Worm (Caenorhabditis elegans) whole organism, L3 larva: ENCODE results near the gene K12H6.10.

Source experiments
- R02D3.7 ChIP-seq: fragments of 150-350 bp; optimal IDR thresholded peaks from 2 replicates; lab custom pipeline; 2014; ENCODE audit warnings: missing biosample characterization, missing genetic modification characterization
- ZK546.5 ChIP-seq: sonication (generic microtip); optimal IDR thresholded peaks from 2 replicates; lab custom pipeline; 2017; ENCODE audit warnings: missing biosample characterization, missing genetic modification characterization
- aly-2 ChIP-seq: fragments of 150-350 bp; optimal IDR thresholded peaks from 2 replicates; lab custom pipeline; 2014; ENCODE audit warnings: missing biosample characterization, missing genetic modification characterization
- ama-1 ChIP-seq: fragments of 150-350 bp; optimal IDR thresholded peaks from 2 replicates; lab custom pipeline; 2018
- ceh-16 ChIP-seq: sonication (generic microtip); optimal IDR thresholded peaks from 2 replicates; lab custom pipeline; 2017; ENCODE audit warnings: missing biosample characterization, missing genetic modification characterization
- ceh-28 ChIP-seq: fragments of 150-350 bp; optimal IDR thresholded peaks from 2 replicates; lab custom pipeline; 2014; ENCODE audit warnings: missing biosample characterization, missing genetic modification reagents, missing genetic modification characterization
- ceh-82 ChIP-seq: fragments of 150-350 bp; optimal IDR thresholded peaks from 2 replicates; lab custom pipeline; 2014; ENCODE audit warnings: missing biosample characterization, missing genetic modification characterization
- ceh-9 ChIP-seq: sonication (generic microtip); optimal IDR thresholded peaks from 2 replicates; lab custom pipeline; 2018; ENCODE audit warnings: missing biosample characterization, missing genetic modification characterization
- daf-12 ChIP-seq: fragments of 150-350 bp; optimal IDR thresholded peaks from 2 replicates; lab custom pipeline; 2014; ENCODE audit warnings: missing biosample characterization, missing genetic modification reagents, missing genetic modification characterization
- egl-27 ChIP-seq: sonication (generic microtip); optimal IDR thresholded peaks from 4 replicates; lab custom pipeline; 2017; ENCODE audit warnings: missing biosample characterization, missing genetic modification reagents, missing genetic modification characterization
- egl-5 ChIP-seq: fragments of 150-350 bp; optimal IDR thresholded peaks from 2 replicates; lab custom pipeline; 2017; ENCODE audit warnings: missing biosample characterization, missing genetic modification reagents, missing genetic modification characterization, inconsistent platforms
- elt-2 ChIP-seq: sonication (generic microtip); optimal IDR thresholded peaks from 2 replicates; lab custom pipeline; 2016; ENCODE audit warnings: missing genetic modification reagents, mild to moderate bottlenecking, missing genetic modification characterization, missing compliant biosample characterization
- elt-3 ChIP-seq, 3 experiments: fragments of 150-350 bp in 1 of 3; sonication (generic microtip) in 2 of 3; optimal IDR thresholded peaks; 2 replicates in 2 of 3; 4 replicates in 1 of 3; lab custom pipeline; 2014 to 2017; ENCODE audit warnings: missing biosample characterization in 3 of 3, missing genetic modification characterization in 3 of 3
- eor-1 ChIP-seq, 2 experiments: fragments of 150-350 bp; optimal IDR thresholded peaks; 2 replicates each; lab custom pipeline; 2014 to 2018; ENCODE audit warnings: missing biosample characterization in 2 of 2, missing genetic modification characterization in 2 of 2
- fkh-10 ChIP-seq: sonication (generic microtip); optimal IDR thresholded peaks from 2 replicates; lab custom pipeline; 2017; ENCODE audit warnings: missing biosample characterization, missing genetic modification reagents, missing genetic modification characterization
- fkh-2 ChIP-seq: fragments of 150-350 bp; optimal IDR thresholded peaks from 2 replicates; lab custom pipeline; 2014; ENCODE audit warnings: missing biosample characterization, missing genetic modification reagents, missing genetic modification characterization
- hmg-11 ChIP-seq: sonication (generic microtip); optimal IDR thresholded peaks from 2 replicates; lab custom pipeline; 2016; ENCODE audit warnings: missing genetic modification characterization, missing compliant biosample characterization
- jun-1 ChIP-seq: fragments of 150-350 bp; optimal IDR thresholded peaks from 2 replicates; lab custom pipeline; 2014; ENCODE audit warnings: missing biosample characterization, missing genetic modification reagents, missing genetic modification characterization
- lin-15B ChIP-seq: fragments of 150-350 bp; optimal IDR thresholded peaks from 2 replicates; lab custom pipeline; 2014; ENCODE audit warnings: missing biosample characterization, missing genetic modification characterization
- lin-39 ChIP-seq: fragments of 150-350 bp; optimal IDR thresholded peaks from 2 replicates; lab custom pipeline; 2018; ENCODE audit warnings: missing biosample characterization, missing genetic modification reagents, missing genetic modification characterization
- mdl-1 ChIP-seq: fragments of 150-350 bp; optimal IDR thresholded peaks from 2 replicates; lab custom pipeline; 2014; ENCODE audit warnings: missing biosample characterization, missing genetic modification characterization
- mml-1 ChIP-seq: fragments of 150-350 bp; sonication (generic microtip); optimal IDR thresholded peaks from 3 replicates; lab custom pipeline; 2014; ENCODE audit warnings: missing biosample characterization, missing genetic modification characterization
- nhr-11 ChIP-seq: fragments of 150-350 bp; optimal IDR thresholded peaks from 2 replicates; lab custom pipeline; 2014; ENCODE audit warnings: missing biosample characterization, missing genetic modification characterization
- nhr-12 ChIP-seq: fragments of 150-350 bp; optimal IDR thresholded peaks from 2 replicates; lab custom pipeline; 2014; ENCODE audit warnings: missing biosample characterization, missing genetic modification characterization
- nhr-237 ChIP-seq: fragments of 150-350 bp; optimal IDR thresholded peaks from 2 replicates; lab custom pipeline; 2014; ENCODE audit warnings: missing biosample characterization, missing genetic modification characterization
- nhr-28 ChIP-seq: fragments of 150-350 bp; optimal IDR thresholded peaks from 2 replicates; lab custom pipeline; 2014; ENCODE audit warnings: missing biosample characterization, missing genetic modification characterization
- nhr-67 ChIP-seq: fragments of 150-350 bp; optimal IDR thresholded peaks from 2 replicates; lab custom pipeline; 2014; ENCODE audit warnings: missing biosample characterization, missing genetic modification characterization
- nhr-76 ChIP-seq: fragments of 150-350 bp; sonication (generic microtip); optimal IDR thresholded peaks from 5 replicates; lab custom pipeline; 2014; ENCODE audit warnings: missing biosample characterization, missing genetic modification characterization
- pha-4 ChIP-seq: fragments of 150-350 bp; optimal IDR thresholded peaks from 2 replicates; lab custom pipeline; 2014; ENCODE audit warnings: missing biosample characterization, missing genetic modification reagents, missing genetic modification characterization
- pqm-1 ChIP-seq: fragments of 150-350 bp; optimal IDR thresholded peaks from 2 replicates; lab custom pipeline; 2017; ENCODE audit warnings: missing biosample characterization, missing genetic modification characterization, inconsistent platforms
- snpc-4 ChIP-seq: fragments of 150-350 bp; optimal IDR thresholded peaks from 2 replicates; lab custom pipeline; 2014; ENCODE audit warnings: missing biosample characterization, missing genetic modification characterization
- tbx-2 ChIP-seq: sonication (generic microtip); optimal IDR thresholded peaks from 2 replicates; lab custom pipeline; 2016; ENCODE audit warnings: mild to moderate bottlenecking, missing genetic modification characterization, missing compliant biosample characterization
- unc-62 ChIP-seq: fragments of 150-350 bp; sonication (generic microtip); optimal IDR thresholded peaks from 4 replicates; lab custom pipeline; 2014; ENCODE audit warnings: missing biosample characterization, missing genetic modification reagents, missing genetic modification characterization

K12H6.10 gene

ce11 chrII:2779253-2779652 is 43.4 kb upstream of the K12H6.10 start, which contains the start of gene F08D12.3:
Gene F08D12.3, plus strand, starts transcription at chrII:2779553.
- no peak for TF ChIP-seq lin-39

DNA sequence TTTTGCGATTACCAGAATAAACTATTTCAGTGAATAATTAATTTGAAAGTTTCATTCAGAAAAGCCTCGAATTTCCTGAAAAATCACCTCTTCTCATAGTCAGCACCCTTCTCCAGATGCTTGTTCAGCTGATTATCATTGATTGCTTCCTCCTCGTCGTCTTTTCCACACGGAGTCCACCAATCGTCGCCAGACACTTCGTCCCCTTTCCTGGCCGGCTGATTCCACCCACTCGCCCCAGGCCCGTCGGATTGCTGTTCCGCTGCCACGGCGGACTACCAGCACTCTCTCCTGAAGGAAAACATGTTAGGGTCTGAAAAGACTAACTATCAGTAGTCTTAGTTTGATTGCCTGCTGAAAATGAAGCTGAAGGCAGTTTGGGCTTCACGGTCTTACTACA is 41.9 kb upstream of the K12H6.10 start:
- TF ChIP-seq egl-5 (tag; lab: Kevin White, UChicago), result no peak
- no peak for TF ChIP-seq pha-4
- no peak for TF ChIP-seq jun-1 (tag; lab: Kevin White, UChicago)
- no peak for TF ChIP-seq ceh-82 (tag; lab: Kevin White, UChicago)
- TF ChIP-seq mml-1, result no peak
- TF ChIP-seq fkh-2, result no peak
- TF ChIP-seq R02D3.7 (tag; lab: Kevin White, UChicago), result no peak
- TF ChIP-seq mdl-1, result no peak
- no peak for TF ChIP-seq ama-1 (lab: Kevin White, UChicago)
- TF ChIP-seq fkh-10 (GFP tag; lab: Kevin White, UChicago), result no peak
- TF ChIP-seq daf-12 (tag; lab: Kevin White, UChicago), result no peak
- TF ChIP-seq nhr-12 (tag; lab: Kevin White, UChicago), result no peak
- no peak for TF ChIP-seq tbx-2 (tag; lab: Kevin White, UChicago)
- no peak for TF ChIP-seq pqm-1 (tag; lab: Kevin White, UChicago)

DNA sequence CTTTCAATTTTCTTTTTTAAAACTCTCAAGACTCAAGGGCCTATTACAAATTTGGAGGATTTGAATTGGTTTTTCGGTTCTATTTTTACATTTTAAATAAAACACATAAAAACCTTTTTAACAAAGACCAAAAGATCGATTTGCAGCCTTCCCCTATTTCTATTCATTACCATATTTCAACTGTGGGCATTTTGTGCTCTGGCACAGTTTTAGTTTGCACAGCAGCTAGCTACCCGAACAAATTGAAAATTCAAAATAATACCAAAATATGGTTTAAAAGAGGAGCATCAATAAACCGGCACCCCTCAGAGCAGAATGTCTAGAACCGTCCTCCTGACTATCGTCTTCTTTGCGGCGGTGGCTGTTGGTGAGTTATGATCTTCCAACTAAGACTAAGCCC is 41.3 kb upstream of the K12H6.10 start, which contains the start of gene F08D12.2:
Gene F08D12.2, plus strand, starts transcription at position 301 of the 400 bp plus-strand sequence.
- TF ChIP-seq nhr-76 (tag; lab: Kevin White, UChicago), result no peak
- no peak for TF ChIP-seq elt-3 (tag; optimal IDR thresholded peaks at IDR 0.05; lab: Kevin White, UChicago)

DNA sequence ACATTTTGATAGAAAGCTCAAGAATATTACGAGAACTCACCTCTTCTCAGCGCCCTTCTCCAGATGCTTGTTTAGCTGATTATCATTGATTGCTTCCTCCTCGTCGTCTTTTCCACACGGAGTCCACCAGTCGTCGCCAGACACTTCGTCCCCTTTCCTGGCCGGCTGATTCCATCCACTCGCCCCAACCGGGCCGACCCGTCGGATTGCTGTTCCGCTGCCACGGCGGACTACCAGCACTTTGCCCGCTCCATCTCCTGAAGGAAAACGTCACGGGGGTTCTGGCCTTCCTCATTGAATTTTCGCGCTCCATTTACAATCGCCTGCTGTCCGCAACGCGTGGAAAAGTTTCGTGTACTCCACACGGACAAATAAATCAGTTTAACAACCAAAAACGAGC is 39.3 kb upstream of the K12H6.10 start:
- TF ChIP-seq R02D3.7 (tag; lab: Kevin White, UChicago), result no peak

DNA sequence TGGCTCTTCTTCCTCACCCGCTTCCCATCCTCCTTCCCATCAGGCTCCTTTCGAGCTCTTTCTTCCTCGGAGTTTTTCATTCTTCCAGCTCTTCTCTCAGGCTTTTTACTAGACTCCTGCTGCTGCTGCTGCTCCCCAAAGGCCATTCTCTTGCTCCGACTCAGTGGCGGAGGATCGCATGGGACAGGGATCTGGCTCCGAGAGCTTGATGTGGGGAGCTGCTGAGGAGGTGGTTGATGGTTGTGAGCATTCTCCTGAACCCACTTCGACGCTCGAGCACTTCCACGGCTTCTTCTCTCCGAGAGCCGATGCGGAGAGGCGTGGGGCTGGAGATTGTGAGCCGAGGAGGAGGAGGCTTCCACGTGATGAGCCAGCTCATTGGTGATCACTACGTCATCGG is 36.9 kb upstream of the K12H6.10 start:
- TF ChIP-seq ceh-16 (tag; lab: Kevin White, UChicago) (no peak), nhr-12 (tag; lab: Kevin White, UChicago) (no peak), ceh-28 (tag; lab: Kevin White, UChicago) (no peak), nhr-28 (no peak), pha-4 (no peak), eor-1 (tag; optimal IDR thresholded peaks at IDR 0.05; lab: Kevin White, UChicago) (no peak), mdl-1 (no peak), egl-27 (tag; lab: Kevin White, UChicago) (no peak), lin-39 (no peak), aly-2 (tag; lab: Kevin White, UChicago) (no peak), unc-62 (GFP tag; lab: Kevin White, UChicago) (no peak), elt-3 (tag; optimal IDR thresholded peaks at IDR 0.05; lab: Kevin White, UChicago) (no peak), nhr-67 (tag; lab: Kevin White, UChicago) (no peak)

ce11 chrII:2787031-2787512 is 35.6 kb upstream of the K12H6.10 start, which contains the start of the genes F08D12.12 and srpa-72:
Gene F08D12.12, minus strand, starts transcription at chrII:2787081.
Gene srpa-72, plus strand, starts transcription at chrII:2787481.
- TF ChIP-seq nhr-237 (tag; lab: Kevin White, UChicago), result no peak
- TF ChIP-seq aly-2 (tag; lab: Kevin White, UChicago), result no peak
- TF ChIP-seq nhr-67 (tag; lab: Kevin White, UChicago), result no peak
- no peak for TF ChIP-seq nhr-12 (tag; lab: Kevin White, UChicago)
- no peak for TF ChIP-seq ZK546.5 (tag; lab: Kevin White, UChicago)
- TF ChIP-seq hmg-11 (tag; lab: Kevin White, UChicago), result peak; percentile 85
- peak; percentile 63 for TF ChIP-seq lin-39
- TF ChIP-seq snpc-4 (tag; lab: Kevin White, UChicago), result no peak
- TF ChIP-seq ceh-9 (tag; lab: Kevin White, UChicago), result no peak
- peak; percentile 47 for TF ChIP-seq lin-15B
- no peak for TF ChIP-seq nhr-11 (tag; lab: Kevin White, UChicago)
- peak; percentile 21 for TF ChIP-seq elt-2 (tag; lab: Kevin White, UChicago)
